Worm (Caenorhabditis elegans) whole organism, young adult: ENCODE data around the gene fcmt-1.

ENCODE experiments used
- B0019.2 ChIP-seq: fragments of 200-800 bp; sonication (Bioruptor generic); conservative IDR thresholded peaks from 2 replicates; pipeline ENCODE4 v1.3.6; 2022; ENCODE audit warnings: missing genetic modification reagents, missing genetic modification characterization, missing compliant biosample characterization
- B0035.1 ChIP-seq: sonication (generic microtip); optimal IDR thresholded peaks from 2 replicates; lab custom pipeline; 2016; ENCODE audit warnings: missing genetic modification characterization, mild to moderate bottlenecking, missing compliant biosample characterization, missing genotype, missing genetic modification reagents
- F33H1.4 ChIP-seq: fragments of 200-800 bp; sonication (Bioruptor generic); IDR thresholded peaks from 2 replicates; pipeline ENCODE4 v1.3.6; 2022; ENCODE audit warnings: missing genetic modification reagents, missing genetic modification characterization, missing compliant biosample characterization
- F57A8.1 ChIP-seq: fragments of 200-800 bp; sonication (Bioruptor generic); optimal IDR thresholded peaks from 2 replicates; lab custom pipeline; 2018; ENCODE audit warnings: mild to moderate bottlenecking, missing genetic modification characterization, moderate library complexity, missing compliant biosample characterization
- F57C9.4 ChIP-seq: sonication (generic microtip); optimal IDR thresholded peaks from 2 replicates; lab custom pipeline; 2017; ENCODE audit warnings: mild to moderate bottlenecking, missing genetic modification characterization, missing compliant biosample characterization
- T26A5.8 ChIP-seq: sonication (generic microtip); optimal IDR thresholded peaks from 2 replicates; lab custom pipeline; 2016; ENCODE audit warnings: missing genetic modification characterization, missing compliant biosample characterization
- akir-1 ChIP-seq: fragments of 200-800 bp; sonication (Bioruptor generic); optimal IDR thresholded peaks from 2 replicates; lab custom pipeline; 2018; ENCODE audit warnings: mild to moderate bottlenecking, missing genetic modification characterization, moderate library complexity, missing compliant biosample characterization
- atf-7 ChIP-seq: sonication (generic microtip); optimal IDR thresholded peaks from 2 replicates; lab custom pipeline; 2017; ENCODE audit warnings: mild to moderate bottlenecking, missing genetic modification characterization, missing compliant biosample characterization
- athp-1 ChIP-seq: sonication (generic microtip); optimal IDR thresholded peaks from 2 replicates; lab custom pipeline; 2017; ENCODE audit warnings: mild to moderate bottlenecking, missing genetic modification characterization, missing compliant biosample characterization
- attf-3 ChIP-seq: fragments of 200-800 bp; sonication (Bioruptor generic); conservative IDR thresholded peaks from 2 replicates; pipeline ENCODE4 v1.3.6; 2022; ENCODE audit warnings: missing genetic modification reagents, missing genetic modification characterization, missing compliant biosample characterization
- bed-1 ChIP-seq: fragments of 200-800 bp; sonication (Bioruptor generic); IDR thresholded peaks from 2 replicates; pipeline ENCODE4 v1.3.6; 2022; ENCODE audit warnings: missing genetic modification reagents, missing genetic modification characterization, missing compliant biosample characterization
- bed-2 ChIP-seq: fragments of 200-800 bp; sonication (Bioruptor generic); IDR thresholded peaks from 2 replicates; pipeline ENCODE4 v1.3.6; 2022; ENCODE audit warnings: missing genetic modification reagents, missing genetic modification characterization, missing compliant biosample characterization
- ccch-3 ChIP-seq: fragments of 200-800 bp; sonication (Bioruptor generic); optimal IDR thresholded peaks from 2 replicates; lab custom pipeline; 2018; ENCODE audit warnings: mild to moderate bottlenecking, missing genetic modification characterization, missing compliant biosample characterization
- cebp-1 ChIP-seq, 2 experiments: fragments of 200-800 bp in 1 of 2; sonication (Bioruptor generic) in 1 of 2; sonication (generic microtip) in 1 of 2; IDR thresholded peaks in 1 of 2; optimal IDR thresholded peaks in 1 of 2; 2 replicates each; pipeline versions ENCODE4 v1.3.6 to Lab custom; 2017 to 2022; ENCODE audit warnings: missing compliant biosample characterization in 2 of 2, missing genetic modification characterization in 2 of 2, mild to moderate bottlenecking in 1 of 2, missing genetic modification reagents in 1 of 2, moderate library complexity in 1 of 2
- ceh-100 ChIP-seq: fragments of 200-800 bp; sonication (Bioruptor generic); IDR thresholded peaks from 2 replicates; pipeline ENCODE4 v1.3.6; 2022; ENCODE audit warnings: missing genetic modification reagents, missing genetic modification characterization, missing compliant biosample characterization
- chd-7 ChIP-seq: sonication (generic microtip); optimal IDR thresholded peaks from 2 replicates; lab custom pipeline; 2016; ENCODE audit warnings: mild to moderate bottlenecking, missing genetic modification characterization, moderate library complexity, missing compliant biosample characterization
- dpl-1 ChIP-seq: fragments of 150-350 bp; optimal IDR thresholded peaks from 2 replicates; lab custom pipeline; 2014; ENCODE audit warnings: missing biosample characterization, missing genetic modification reagents, missing genetic modification characterization
- efl-1 ChIP-seq: fragments of 150-350 bp; optimal IDR thresholded peaks from 2 replicates; lab custom pipeline; 2014; ENCODE audit warnings: missing biosample characterization, missing genetic modification reagents, missing genetic modification characterization
- egrh-3 ChIP-seq: fragments of 200-800 bp; sonication (Bioruptor generic); IDR thresholded peaks from 2 replicates; pipeline ENCODE4 v1.3.6; 2022; ENCODE audit warnings: missing genetic modification reagents, missing genetic modification characterization, missing compliant biosample characterization
- ekl-4 ChIP-seq: fragments of 200-800 bp; sonication (Bioruptor generic); IDR thresholded peaks from 2 replicates; pipeline ENCODE4 v1.3.6; 2022; ENCODE audit warnings: missing genetic modification reagents, missing genetic modification characterization, missing compliant biosample characterization
- him-1 ChIP-seq: sonication (generic microtip); optimal IDR thresholded peaks from 2 replicates; lab custom pipeline; 2016; ENCODE audit warnings: missing genotype, missing genetic modification reagents, missing genetic modification characterization, missing compliant biosample characterization
- hlh-26 ChIP-seq: fragments of 200-800 bp; sonication (Bioruptor generic); conservative IDR thresholded peaks from 2 replicates; pipeline ENCODE4 v1.3.6; 2022; ENCODE audit warnings: missing genetic modification reagents, missing genetic modification characterization, missing compliant biosample characterization
- hmg-20 ChIP-seq: fragments of 200-800 bp; sonication (Bioruptor generic); IDR thresholded peaks from 2 replicates; pipeline ENCODE4 v1.3.6; 2022; ENCODE audit warnings: missing genetic modification reagents, missing genetic modification characterization, missing compliant biosample characterization
- hrde-1 ChIP-seq: sonication (generic microtip); optimal IDR thresholded peaks from 2 replicates; lab custom pipeline; 2016; ENCODE audit warnings: missing genetic modification characterization, mild to moderate bottlenecking, missing compliant biosample characterization, moderate library complexity, missing genotype, missing genetic modification reagents, borderline replicate concordance
- hsf-1 ChIP-seq: fragments of 200-800 bp; sonication (Bioruptor generic); IDR thresholded peaks from 2 replicates; pipeline ENCODE4 v1.3.6; 2022; ENCODE audit warnings: missing genetic modification reagents, missing genetic modification characterization, missing compliant biosample characterization
- lin-35 ChIP-seq, 3 experiments: fragments of 150-350 bp in 2 of 3; sonication (generic microtip) in 1 of 3; optimal IDR thresholded peaks; 2 replicates each; lab custom pipeline; 2014 to 2018; ENCODE audit warnings: missing biosample characterization in 3 of 3, missing genetic modification characterization in 3 of 3, missing genetic modification reagents in 3 of 3
- lin-40 ChIP-seq: sonication (generic microtip); optimal IDR thresholded peaks from 2 replicates; lab custom pipeline; 2016; ENCODE audit warnings: missing genetic modification characterization, mild to moderate bottlenecking, missing compliant biosample characterization, missing genotype, missing genetic modification reagents
- lin-54 ChIP-seq: fragments of 200-800 bp; sonication (Bioruptor generic); optimal IDR thresholded peaks from 2 replicates; lab custom pipeline; 2018; ENCODE audit warnings: mild to moderate bottlenecking, missing genetic modification characterization, missing compliant biosample characterization
- madf-6 ChIP-seq: fragments of 200-800 bp; sonication (Bioruptor generic); IDR thresholded peaks from 2 replicates; pipeline ENCODE4 v1.3.6; 2022; ENCODE audit warnings: missing genetic modification reagents, missing genetic modification characterization, missing compliant biosample characterization
- madf-8 ChIP-seq: fragments of 200-800 bp; sonication (Bioruptor generic); conservative IDR thresholded peaks from 2 replicates; pipeline ENCODE4 v1.3.6; 2022; ENCODE audit warnings: missing genetic modification reagents, missing genetic modification characterization, missing compliant biosample characterization
- mcd-1 ChIP-seq: fragments of 200-800 bp; sonication (Bioruptor generic); IDR thresholded peaks from 2 replicates; pipeline ENCODE4 v1.3.6; 2022; ENCODE audit warnings: missing genetic modification reagents, missing genetic modification characterization, missing compliant biosample characterization
- pbrm-1 ChIP-seq: fragments of 200-800 bp; sonication (Bioruptor generic); IDR thresholded peaks from 2 replicates; pipeline ENCODE4 v1.3.6; 2022; ENCODE audit warnings: missing genetic modification reagents, missing genetic modification characterization, missing compliant biosample characterization
- pha-4 ChIP-seq: fragments of 150-350 bp; sonication (generic microtip); optimal IDR thresholded peaks from 2 replicates; lab custom pipeline; 2014; ENCODE audit warnings: missing biosample characterization, missing genetic modification reagents, missing genetic modification characterization
- rpc-1 ChIP-seq, 2 experiments: fragments of 150-350 bp in 1 of 2; sonication (generic microtip) in 1 of 2; optimal IDR thresholded peaks; 2 replicates each; lab custom pipeline; 2014 to 2018; ENCODE audit warnings: missing biosample characterization in 1 of 2, missing genetic modification characterization in 1 of 2, missing genetic modification reagents in 1 of 2, missing genotype in 1 of 2
- sea-2 ChIP-seq: fragments of 200-800 bp; sonication (Bioruptor generic); IDR thresholded peaks from 2 replicates; pipeline ENCODE4 v1.3.6; 2022; ENCODE audit warnings: missing genetic modification characterization, missing compliant biosample characterization
- snpc-1.3 ChIP-seq: sonication (generic microtip); optimal IDR thresholded peaks from 2 replicates; lab custom pipeline; 2017; ENCODE audit warnings: missing genetic modification characterization, mild to moderate bottlenecking, missing compliant biosample characterization, antibody characterized with exemption, moderate library complexity, missing genotype, missing genetic modification reagents; ENCODE audit not compliant: insufficient read depth
- snpc-3.4 ChIP-seq: sonication (generic microtip); optimal IDR thresholded peaks from 2 replicates; lab custom pipeline; 2017; ENCODE audit warnings: missing genetic modification characterization, mild to moderate bottlenecking, missing compliant biosample characterization, antibody characterized with exemption, moderate library complexity, missing genotype, missing genetic modification reagents
- somi-1 ChIP-seq: fragments of 200-800 bp; sonication (Bioruptor generic); optimal IDR thresholded peaks from 2 replicates; lab custom pipeline; 2018; ENCODE audit warnings: mild to moderate bottlenecking, missing genetic modification characterization, missing compliant biosample characterization
- zfh-2 ChIP-seq: fragments of 200-800 bp; sonication (Bioruptor generic); conservative IDR thresholded peaks from 2 replicates; pipeline ENCODE4 v1.3.6; 2022; ENCODE audit warnings: missing genetic modification reagents, missing genetic modification characterization, missing compliant biosample characterization
- ztf-18 ChIP-seq: sonication (generic microtip); optimal IDR thresholded peaks from 2 replicates; lab custom pipeline; 2016; ENCODE audit warnings: missing genotype, mild to moderate bottlenecking, missing genetic modification characterization, missing compliant biosample characterization
- ztf-22 ChIP-seq: fragments of 200-800 bp; sonication (Bioruptor generic); optimal IDR thresholded peaks from 2 replicates; lab custom pipeline; 2018; ENCODE audit warnings: mild to moderate bottlenecking, missing genetic modification characterization, moderate library complexity, missing compliant biosample characterization
- ztf-25 ChIP-seq: fragments of 200-800 bp; sonication (Bioruptor generic); IDR thresholded peaks from 2 replicates; pipeline ENCODE4 v1.3.6; 2022; ENCODE audit warnings: missing genetic modification reagents, missing genetic modification characterization, missing compliant biosample characterization
- ztf-26 ChIP-seq: sonication (generic microtip); optimal IDR thresholded peaks from 2 replicates; lab custom pipeline; 2017; ENCODE audit warnings: missing genetic modification characterization, missing compliant biosample characterization
- ztf-3 ChIP-seq: fragments of 200-800 bp; sonication (Bioruptor generic); optimal IDR thresholded peaks from 2 replicates; lab custom pipeline; 2018; ENCODE audit warnings: mild to moderate bottlenecking, missing genetic modification characterization, missing compliant biosample characterization

The fcmt-1 gene

ce11 chrII:11727438-11727837 is 18.1 kb upstream of the fcmt-1 start:
- TF ChIP-seq pha-4 (tag; lab: Kevin White, UChicago) (no peak), madf-8 (GFP tag; lab: Robert Waterston, UW) (no peak), him-1 (tag; lab: Kevin White, UChicago) (no peak)
- TF ChIP-seq, all 124 proteins: peak for 0

- TF ChIP-seq athp-1 (tag; lab: Kevin White, UChicago) (peak; percentile 32), F57C9.4 (tag; lab: Kevin White, UChicago) (no peak), B0019.2 (GFP tag; lab: Robert Waterston, UW) (peak; percentile 35; the same call in 1 of the 2 replicates), him-1 (tag; lab: Kevin White, UChicago) (no peak), hmg-20 (no peak), egrh-3 (GFP tag; lab: Robert Waterston, UW) (peak; percentile 86), dpl-1 (GFP tag; lab: Kevin White, UChicago) (peak; percentile 74), madf-8 (GFP tag; lab: Robert Waterston, UW) (peak; percentile 89), F57A8.1 (no peak), ztf-18 (tag; lab: Kevin White, UChicago) (peak; percentile 6), efl-1 (GFP tag; lab: Kevin White, UChicago) (peak; percentile 88), somi-1 (GFP tag; lab: Kevin White, UChicago) (no peak), F33H1.4 (GFP tag; lab: Robert Waterston, UW) (peak; percentile 95), hsf-1 (GFP tag; lab: Robert Waterston, UW) (peak; percentile 61; the same call in 1 of the 2 replicates), madf-6 (GFP tag; lab: Robert Waterston, UW) (peak; percentile 94), atf-7 (tag; lab: Kevin White, UChicago) (no peak), ccch-3 (GFP tag; lab: Kevin White, UChicago) (no peak), ztf-26 (tag; lab: Kevin White, UChicago) (no peak), lin-40 (tag; lab: Kevin White, UChicago) (no peak), snpc-3.4 (tag; lab: Kevin White, UChicago) (peak; percentile 71), lin-35 (GFP tag; optimal IDR thresholded peaks at IDR 0.05; lab: Kevin White, UChicago) (peak in 2 of 3 experiments; percentile 5 to 52), lin-54 (peak; percentile 84), hrde-1 (no peak), ztf-22 (GFP tag; lab: Kevin White, UChicago) (no peak), pbrm-1 (no peak; the same call in 1 of the 2 replicates), chd-7 (tag; lab: Kevin White, UChicago) (no peak), ekl-4 (GFP tag; lab: Robert Waterston, UW) (no peak), mcd-1 (GFP tag; lab: Robert Waterston, UW) (peak; percentile 43; the same call in 1 of the 2 replicates), ztf-25 (no peak), ztf-3 (GFP tag; lab: Kevin White, UChicago) (no peak), cebp-1 (GFP tag; IDR thresholded peaks at IDR 0.05; lab: Robert Waterston, UW) (no peak), cebp-1 (tag; optimal IDR thresholded peaks at IDR 0.05; lab: Kevin White, UChicago) (peak; percentile 14), bed-1 (GFP tag; lab: Robert Waterston, UW) (no peak), ceh-100 (GFP tag; lab: Robert Waterston, UW) (no peak), bed-2 (GFP tag; lab: Robert Waterston, UW) (no peak), B0035.1 (tag; lab: Kevin White, UChicago) (no peak), T26A5.8 (no peak), zfh-2 (GFP tag; lab: Robert Waterston, UW) (peak; percentile 87), hlh-26 (GFP tag; lab: Robert Waterston, UW) (no peak), sea-2 (GFP tag; lab: Robert Waterston, UW) (no peak), rpc-1 (optimal IDR thresholded peaks at IDR 0.05; lab: Kevin White, UChicago) (no peak), rpc-1 (tag; optimal IDR thresholded peaks at IDR 0.05; lab: Kevin White, UChicago) (no peak), attf-3 (GFP tag; lab: Robert Waterston, UW) (peak; percentile 51), snpc-1.3 (tag; lab: Kevin White, UChicago) (peak; percentile 23), akir-1 (GFP tag; lab: Kevin White, UChicago) (no peak)
Observed at ce11 chrII:11726470-11727106, 17.2 kb upstream of the fcmt-1 start, which contains the start of gene F13D12.5. F13D12.5 (plus strand) TSS chrII:11726814.
